Worm (Caenorhabditis elegans) whole organism, early embryonic: ENCODE results near the gene hsp-90.
A peak's percentile ranks its signal among the peaks of the same experiment; 100 is the strongest.

Source experiments
- B0310.2 ChIP-seq: sonication (generic microtip); optimal IDR thresholded peaks from 2 replicates; lab custom pipeline; 2016; ENCODE audit warnings: mild to moderate bottlenecking, missing genetic modification characterization, missing compliant biosample characterization
- F13C5.2 ChIP-seq: sonication (generic microtip); optimal IDR thresholded peaks from 2 replicates; lab custom pipeline; 2017; ENCODE audit warnings: mild to moderate bottlenecking, missing genetic modification characterization, inconsistent platforms, missing compliant biosample characterization
- aly-1 ChIP-seq: sonication (generic microtip); optimal IDR thresholded peaks from 2 replicates; lab custom pipeline; 2016; ENCODE audit warnings: missing genetic modification characterization, missing compliant biosample characterization
- ama-1 ChIP-seq: fragments of 150-350 bp; optimal IDR thresholded peaks from 2 replicates; lab custom pipeline; 2014
- ceh-13 ChIP-seq: fragments of 200-800 bp; sonication (Bioruptor generic); optimal IDR thresholded peaks from 2 replicates; lab custom pipeline; 2018; ENCODE audit warnings: mild to moderate bottlenecking, missing genetic modification characterization, missing compliant biosample characterization
- ceh-36 ChIP-seq: sonication (generic microtip); optimal IDR thresholded peaks from 2 replicates; lab custom pipeline; 2016; ENCODE audit warnings: missing genetic modification characterization, inconsistent platforms, missing compliant biosample characterization
- ets-7 ChIP-seq: sonication (generic microtip); optimal IDR thresholded peaks from 2 replicates; lab custom pipeline; 2016; ENCODE audit warnings: missing genotype, missing genetic modification characterization, missing compliant biosample characterization
- flt-1 ChIP-seq: fragments of 200-800 bp; sonication (Bioruptor generic); IDR thresholded peaks from 2 replicates; pipeline ENCODE4 v1.3.6; 2022; ENCODE audit warnings: missing genetic modification characterization, missing compliant biosample characterization
- hmbx-1 ChIP-seq: sonication (generic microtip); optimal IDR thresholded peaks from 2 replicates; lab custom pipeline; 2016; ENCODE audit warnings: mild to moderate bottlenecking, missing genetic modification characterization, missing compliant biosample characterization
- hmg-4 ChIP-seq: fragments of 200-800 bp; sonication (Bioruptor generic); optimal IDR thresholded peaks from 2 replicates; lab custom pipeline; 2018; ENCODE audit warnings: mild to moderate bottlenecking, missing genetic modification characterization, missing compliant biosample characterization
- hnd-1 ChIP-seq: sonication (generic microtip); optimal IDR thresholded peaks from 2 replicates; lab custom pipeline; 2016; ENCODE audit warnings: missing genetic modification characterization, missing compliant biosample characterization
- pes-1 ChIP-seq: fragments of 200-800 bp; sonication (Bioruptor generic); IDR thresholded peaks from 2 replicates; pipeline ENCODE4 v1.3.6; 2022; ENCODE audit warnings: missing genetic modification reagents, missing genetic modification characterization, missing compliant biosample characterization
- scrt-1 ChIP-seq: fragments of 200-800 bp; sonication (Bioruptor generic); IDR thresholded peaks from 2 replicates; pipeline ENCODE4 v1.3.6; 2022; ENCODE audit warnings: missing genetic modification characterization, missing compliant biosample characterization
- sea-1 ChIP-seq: fragments of 200-800 bp; sonication (Bioruptor generic); conservative IDR thresholded peaks from 2 replicates; pipeline ENCODE4 v1.3.6; 2022; ENCODE audit warnings: missing genetic modification characterization, missing compliant biosample characterization
- tbx-11 ChIP-seq: fragments of 200-800 bp; sonication (Bioruptor generic); IDR thresholded peaks from 2 replicates; pipeline ENCODE4 v1.3.6; 2022; ENCODE audit warnings: missing genetic modification characterization, missing compliant biosample characterization
- tbx-37 ChIP-seq: fragments of 200-800 bp; sonication (Bioruptor generic); conservative IDR thresholded peaks from 2 replicates; pipeline ENCODE4 v1.3.6; 2022; ENCODE audit warnings: missing genetic modification reagents, missing genetic modification characterization, missing compliant biosample characterization
- tra-4 ChIP-seq: sonication (generic microtip); optimal IDR thresholded peaks from 2 replicates; lab custom pipeline; 2017; ENCODE audit warnings: missing genetic modification characterization, missing compliant biosample characterization

The hsp-90 gene

DNA sequence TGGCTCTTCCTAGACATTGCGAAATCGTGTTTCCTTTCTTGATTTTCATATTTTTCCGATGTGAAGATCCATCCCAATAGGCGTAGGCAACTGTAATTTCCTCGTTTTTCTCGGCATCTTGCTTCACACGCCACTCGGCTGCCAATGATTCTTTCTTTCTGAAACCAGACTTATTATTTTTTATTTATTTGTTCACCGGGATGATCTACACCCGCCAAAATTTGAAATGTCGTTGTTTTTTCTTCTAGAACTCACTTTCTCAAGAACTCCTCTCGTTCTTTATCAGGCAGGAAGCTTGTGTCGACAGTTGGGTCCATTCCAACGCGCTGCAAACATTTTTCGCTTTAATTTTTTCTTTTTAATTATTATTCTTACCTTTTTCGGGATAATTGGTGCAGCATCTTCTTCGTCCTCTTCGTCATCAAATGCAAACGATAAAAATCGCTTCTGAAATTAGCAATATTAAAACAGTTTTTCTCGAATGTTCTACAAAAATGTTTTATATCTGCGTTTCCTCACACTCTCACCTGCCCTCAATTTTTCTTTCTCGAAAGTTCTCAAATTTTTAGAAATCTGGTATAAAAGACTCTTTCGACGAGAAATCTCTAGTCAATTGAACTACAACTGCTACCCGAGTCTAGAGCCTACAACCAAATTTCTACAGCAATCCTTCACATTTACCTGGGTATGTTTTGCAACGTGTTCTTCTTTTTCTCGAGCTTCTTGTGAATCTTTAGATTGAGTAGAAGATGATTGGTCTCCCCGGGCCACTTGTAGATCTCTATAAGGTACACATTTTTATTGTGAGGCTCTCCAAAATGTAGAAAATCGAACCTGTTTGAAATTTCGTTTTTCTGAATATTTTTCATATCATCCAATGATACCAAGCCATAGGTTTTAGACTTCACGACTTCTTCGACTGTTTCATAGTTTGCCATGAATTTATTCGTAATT lies at the start of gene hsp-90:
TSS of gene hsp-90 (plus strand) at position 560 of the 954 bp plus-strand sequence.
- no peak for TF ChIP-seq tra-4 (tag; lab: Kevin White, UChicago)

DNA sequence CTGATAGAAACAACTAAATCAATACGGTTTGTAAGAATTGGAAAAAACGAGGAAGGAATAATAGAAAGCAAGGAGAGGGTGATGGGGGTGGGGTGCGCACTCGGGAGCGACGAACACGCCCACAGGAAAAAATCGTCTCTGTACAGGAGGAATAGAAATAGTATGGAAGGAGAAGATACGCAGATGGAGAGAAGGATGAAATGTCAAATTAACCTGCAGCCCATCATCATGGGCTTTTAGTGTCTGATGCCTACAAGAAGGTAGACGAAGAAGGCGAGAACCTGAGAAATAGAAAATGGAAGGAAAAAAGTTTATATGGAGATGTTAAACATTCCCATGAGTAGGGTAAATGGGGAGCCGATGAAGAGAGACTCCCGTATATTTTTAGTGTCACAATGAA lies 49.6 kb upstream of the hsp-90 start, which contains the start of gene F43D2.6:
TSS of gene F43D2.6 (minus strand) at position 62 of the 400 bp plus-strand sequence.
- TF ChIP-seq tra-4 (tag; lab: Kevin White, UChicago), result no peak

DNA sequence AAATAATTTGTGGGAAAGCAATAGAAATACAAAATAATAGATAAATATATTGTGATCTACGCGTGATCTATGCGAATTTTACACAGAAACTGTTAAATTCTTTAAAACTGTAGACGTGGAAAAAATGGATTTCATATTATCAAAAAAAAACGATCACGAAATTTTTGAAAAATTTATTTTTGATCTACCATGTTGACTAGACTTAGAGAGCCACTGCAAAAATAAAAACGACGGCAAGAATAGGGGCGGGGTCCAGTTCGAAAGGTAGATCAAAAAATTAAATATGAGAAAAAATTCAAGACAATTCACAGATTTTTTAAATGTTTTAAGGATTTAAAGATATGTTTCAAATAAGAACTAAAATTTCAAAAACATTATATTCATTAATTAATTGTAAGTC lies 46.6 kb upstream of the hsp-90 start:
- TF ChIP-seq F13C5.2 (tag; lab: Kevin White, UChicago) (no peak), ama-1 (lab: Kevin White, UChicago) (no peak), hmbx-1 (tag; lab: Kevin White, UChicago) (no peak), scrt-1 (GFP tag; lab: Robert Waterston, UW) (no peak), ets-7 (no peak), pes-1 (no peak), hmg-4 (GFP tag; lab: Kevin White, UChicago) (no peak), tbx-37 (GFP tag; lab: Robert Waterston, UW) (no peak), tbx-11 (no peak), ceh-36 (tag; lab: Kevin White, UChicago) (no peak), flt-1 (GFP tag; lab: Robert Waterston, UW) (no peak), ceh-13 (no peak), sea-1 (no peak), hnd-1 (tag; lab: Kevin White, UChicago) (no peak), aly-1 (tag; lab: Kevin White, UChicago) (no peak), B0310.2 (tag; lab: Kevin White, UChicago) (no peak)

DNA sequence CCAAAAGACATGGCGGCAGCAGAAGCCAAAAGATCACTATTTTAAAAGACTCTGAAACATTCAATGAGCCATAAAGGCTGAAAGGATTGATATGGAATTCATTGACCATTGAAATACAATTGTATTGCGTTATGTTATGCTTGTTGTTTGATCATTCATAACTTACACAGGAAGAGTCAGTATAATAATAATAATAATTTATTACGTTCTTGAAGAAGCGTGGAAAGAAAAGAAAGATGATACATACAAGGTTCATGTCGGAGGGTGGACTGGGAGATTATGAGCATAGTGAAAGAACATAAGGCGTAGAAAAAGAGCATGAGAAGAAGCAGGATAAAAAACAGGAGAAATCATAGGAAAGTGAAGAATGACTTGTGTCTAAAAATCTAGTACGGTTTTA lies 44.6 kb upstream of the hsp-90 start, which contains the start of gene F43D2.7:
TSS of gene F43D2.7 (minus strand) at position 101 of the 400 bp plus-strand sequence.
- TF ChIP-seq sea-1 (no peak), hnd-1 (tag; lab: Kevin White, UChicago) (no peak)

ce11 chrV:14640769-14641168 lies 43.9 kb upstream of the hsp-90 start, which contains the start of gene C54G10.1:
TSS of gene C54G10.1 (plus strand) at chrV:14641101.
- TF ChIP-seq tbx-11 (no peak), sea-1 (no peak), F13C5.2 (tag; lab: Kevin White, UChicago) (no peak), ceh-13 (no peak), scrt-1 (GFP tag; lab: Robert Waterston, UW) (no peak), ets-7 (no peak), ama-1 (lab: Kevin White, UChicago) (no peak), pes-1 (no peak), hmg-4 (GFP tag; lab: Kevin White, UChicago) (no peak), flt-1 (GFP tag; lab: Robert Waterston, UW) (no peak), ceh-36 (tag; lab: Kevin White, UChicago) (no peak), hnd-1 (tag; lab: Kevin White, UChicago) (no peak), B0310.2 (tag; lab: Kevin White, UChicago) (no peak), aly-1 (tag; lab: Kevin White, UChicago) (no peak), tbx-37 (GFP tag; lab: Robert Waterston, UW) (no peak), tra-4 (tag; lab: Kevin White, UChicago) (no peak), hmbx-1 (tag; lab: Kevin White, UChicago) (no peak)

DNA sequence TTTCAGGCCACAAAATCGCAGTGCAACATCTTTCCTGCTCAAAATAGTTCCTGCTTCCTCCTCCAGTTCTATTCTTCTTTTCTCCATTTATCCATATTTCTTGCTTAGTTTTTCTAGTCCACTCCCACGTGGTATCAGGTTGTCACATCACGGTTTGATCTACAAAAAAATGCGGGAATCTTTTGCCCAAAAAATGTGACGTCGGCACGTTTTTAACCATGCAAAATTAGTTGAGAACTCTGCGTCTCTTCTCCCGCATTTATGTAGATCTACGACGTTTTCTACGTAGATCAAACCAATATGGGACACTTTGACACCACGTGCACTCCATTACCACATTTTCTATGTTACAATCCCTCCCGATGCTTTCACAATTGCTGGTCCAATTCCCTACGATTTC lies 42.7 kb upstream of the hsp-90 start:
- TF ChIP-seq aly-1 (tag; lab: Kevin White, UChicago), result no peak
- TF ChIP-seq hmbx-1 (tag; lab: Kevin White, UChicago), result no peak
- no peak for TF ChIP-seq tbx-37 (GFP tag; lab: Robert Waterston, UW)
- TF ChIP-seq B0310.2 (tag; lab: Kevin White, UChicago), result no peak
- TF ChIP-seq tbx-11, result no peak
- no peak for TF ChIP-seq F13C5.2 (tag; lab: Kevin White, UChicago)
- no peak for TF ChIP-seq ets-7
- no peak for TF ChIP-seq ceh-13
- TF ChIP-seq flt-1 (GFP tag; lab: Robert Waterston, UW), result no peak
- no peak for TF ChIP-seq hmg-4 (GFP tag; lab: Kevin White, UChicago)
- no peak for TF ChIP-seq tra-4 (tag; lab: Kevin White, UChicago)
- no peak for TF ChIP-seq ama-1 (lab: Kevin White, UChicago)
- TF ChIP-seq hnd-1 (tag; lab: Kevin White, UChicago), result no peak
- no peak for TF ChIP-seq ceh-36 (tag; lab: Kevin White, UChicago)
- TF ChIP-seq pes-1, result no peak
- TF ChIP-seq sea-1, result no peak
- TF ChIP-seq scrt-1 (GFP tag; lab: Robert Waterston, UW), result no peak

DNA sequence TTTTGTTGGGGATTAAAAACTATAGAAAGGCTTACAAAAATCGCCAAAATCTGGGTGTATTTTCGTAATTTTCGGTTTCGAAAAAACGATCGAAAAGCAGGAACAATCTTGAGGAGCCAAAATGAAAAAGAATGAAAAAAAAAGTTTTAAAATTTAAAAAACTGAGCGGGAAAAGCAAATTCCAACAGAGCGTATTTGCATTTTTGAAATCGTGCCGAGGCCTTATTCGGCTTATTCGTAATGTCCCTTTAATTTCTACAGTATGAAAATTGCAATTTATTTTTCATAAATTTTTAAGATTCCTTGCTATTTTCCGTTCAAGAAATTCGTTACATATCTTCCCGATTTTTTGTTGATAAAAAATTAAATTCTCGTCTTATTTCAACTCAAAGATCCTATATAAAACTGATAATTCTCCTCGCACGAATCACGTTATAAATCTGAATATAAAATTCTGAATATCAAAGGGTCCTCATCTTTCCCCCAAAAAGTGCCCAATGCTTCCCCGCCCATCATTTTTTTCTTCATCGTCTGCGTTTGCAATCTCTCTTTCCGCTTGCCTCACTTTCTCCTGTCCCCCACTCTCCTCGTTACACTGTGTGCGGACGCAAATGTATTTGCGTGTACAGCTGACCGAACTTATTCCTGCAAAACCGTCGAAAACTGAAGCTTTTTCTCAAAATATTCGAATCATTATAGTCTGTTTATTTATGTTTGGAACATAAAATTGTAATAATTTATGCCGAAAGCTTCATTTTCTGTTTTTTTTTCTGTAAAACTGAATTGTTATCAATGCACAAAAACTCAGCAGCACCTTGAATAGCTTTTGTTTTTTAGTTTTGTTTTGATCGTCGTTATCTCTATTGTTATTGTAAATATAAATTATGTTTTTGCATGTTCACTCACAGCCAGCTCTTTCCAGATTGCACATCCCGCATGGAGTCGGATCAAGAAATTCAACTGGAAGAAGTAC lies 38.6 kb upstream of the hsp-90 start, which contains the start of the genes rfc-1 and pmp-3:
TSS of gene rfc-1 (minus strand) at position 163 of the 973 bp plus-strand sequence.
TSS of gene pmp-3 (plus strand) at position 923 of the 973 bp plus-strand sequence.
- TF ChIP-seq aly-1 (tag; lab: Kevin White, UChicago) (no peak), flt-1 (GFP tag; lab: Robert Waterston, UW) (0 out of 2 replicates have a peak, but pooled peaks have one; percentile 25), hmg-4 (GFP tag; lab: Kevin White, UChicago) (peak; percentile 36)
